Worm (Caenorhabditis elegans) whole organism, L1 larva: Measurements from ENCODE around the gene exos-2.

Source experiments
- aha-1 ChIP-seq: fragments of 150-350 bp; optimal IDR thresholded peaks from 2 replicates; lab custom pipeline; 2014; ENCODE audit warnings: missing biosample characterization, missing genetic modification characterization
- ceh-82 ChIP-seq, 3 experiments: fragments of 150-350 bp in 1 of 3; sonication (generic microtip) in 2 of 3; optimal IDR thresholded peaks; 2 replicates each; lab custom pipeline; 2014 to 2017; ENCODE audit warnings: missing biosample characterization in 3 of 3, missing genetic modification characterization in 3 of 3
- egl-13 ChIP-seq: sonication (generic microtip); optimal IDR thresholded peaks from 2 replicates; lab custom pipeline; 2016; ENCODE audit warnings: missing genotype, missing genetic modification reagents, missing genetic modification characterization, missing compliant biosample characterization
- elt-2 ChIP-seq: sonication (generic microtip); optimal IDR thresholded peaks from 2 replicates; lab custom pipeline; 2016; ENCODE audit warnings: missing genetic modification characterization, mild to moderate bottlenecking, inconsistent platforms, missing compliant biosample characterization, missing genetic modification reagents
- fkh-4 ChIP-seq: sonication (generic microtip); optimal IDR thresholded peaks from 2 replicates; lab custom pipeline; 2016; ENCODE audit warnings: missing compliant biosample characterization, missing genetic modification characterization, borderline replicate concordance
- lsy-2 ChIP-seq, 2 experiments: fragments of 150-350 bp; optimal IDR thresholded peaks; 2 replicates each; lab custom pipeline; 2014; ENCODE audit warnings: missing biosample characterization in 2 of 2, missing genetic modification characterization in 2 of 2
- nhr-90 ChIP-seq: sonication (generic microtip); optimal IDR thresholded peaks from 2 replicates; lab custom pipeline; 2016; ENCODE audit warnings: mild to moderate bottlenecking, missing genetic modification characterization, missing compliant biosample characterization; ENCODE audit not compliant: poor library complexity
- pax-3 ChIP-seq: fragments of 200-800 bp; sonication (Bioruptor generic); optimal IDR thresholded peaks from 2 replicates; lab custom pipeline; 2018; ENCODE audit warnings: mild to moderate bottlenecking, missing genetic modification characterization, moderate library complexity, missing compliant biosample characterization

DNA sequence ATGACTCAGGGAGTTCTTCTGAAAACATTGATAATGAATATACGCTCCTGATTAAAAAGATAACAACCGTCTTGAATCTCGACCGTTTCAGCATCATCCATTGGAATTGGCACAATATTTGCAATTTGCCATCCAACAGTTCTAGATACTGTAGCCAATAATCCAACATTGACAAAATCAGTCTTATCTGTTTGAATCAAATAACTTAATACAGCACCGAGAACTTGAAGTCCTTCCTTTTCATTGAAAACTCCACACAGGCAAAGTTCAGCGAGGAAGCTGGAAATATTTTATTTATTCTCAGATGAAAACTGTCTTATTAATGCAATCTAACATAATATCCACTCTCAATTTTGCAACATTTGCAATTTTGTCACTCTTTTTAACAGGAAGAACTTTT, 43.0 kb upstream of the exos-2 start:
- TF ChIP-seq pax-3 (tag; lab: Kevin White, UChicago) (no peak), ceh-82 (tag; optimal IDR thresholded peaks at IDR 0.05; lab: Kevin White, UChicago) (no peak), aha-1 (no peak), egl-13 (tag; lab: Kevin White, UChicago) (no peak), lsy-2 (tag; optimal IDR thresholded peaks at IDR 0.05; lab: Kevin White, UChicago) (no peak), nhr-90 (tag; lab: Kevin White, UChicago) (no peak), elt-2 (tag; lab: Kevin White, UChicago) (no peak), fkh-4 (tag; lab: Kevin White, UChicago) (no peak)
